Worm (Caenorhabditis elegans): ENCODE results near the gene Y67D2.2.

ce11 chrIII:1576451-1576850, 17.9 kb downstream of the Y67D2.2 start, which contains the start of gene Y22D7AL.7:
- TF ChIP-seq unc-39 (tag; optimal IDR thresholded peaks at IDR 0.05) (no peak), nhr-12 (tag; optimal IDR thresholded peaks at IDR 0.05) (no peak), mab-5 (tag; optimal IDR thresholded peaks at IDR 0.05) (no peak), ces-1 (GFP tag; optimal IDR thresholded peaks at IDR 0.05) (no peak), unc-62 (GFP tag; optimal IDR thresholded peaks at IDR 0.05) (no peak)
